Fruit fly (Drosophila melanogaster) whole organism, embryonic: ENCODE data around the gene Noc2.
A peak's percentile ranks its signal among the peaks of the same experiment; 100 is the strongest.

ENCODE experiments used
- ATbp ChIP-seq: fragments of 200-800 bp; sonication (Bioruptor generic); optimal IDR thresholded peaks from 2 replicates; lab custom pipeline; 2017; ENCODE audit warnings: missing biosample characterization, mild to moderate bottlenecking, missing genetic modification characterization, missing genetic modification reagents
- Abd-B ChIP-seq: fragments of 200-800 bp; sonication (Bioruptor generic); optimal IDR thresholded peaks from 2 replicates; lab custom pipeline; 2018; ENCODE audit warnings: missing biosample characterization, mild to moderate bottlenecking, missing genetic modification characterization, moderate library complexity
- Ada2b ChIP-seq: fragments of 200-800 bp; sonication (Bioruptor generic); IDR thresholded peaks from 2 replicates; pipeline ENCODE4 v1.3.6; 2022; ENCODE audit warnings: missing biosample characterization, missing genetic modification characterization
- Antp ChIP-seq: fragments of 200-800 bp; sonication (Bioruptor generic); optimal IDR thresholded peaks from 3 replicates; lab custom pipeline; 2016; ENCODE audit warnings: missing biosample characterization, missing genetic modification characterization
- B-H2 ChIP-seq: fragments of 200-800 bp; sonication (Bioruptor generic); optimal IDR thresholded peaks from 2 replicates; lab custom pipeline; 2018; ENCODE audit warnings: missing biosample characterization, mild to moderate bottlenecking, missing genetic modification characterization
- CG13123 ChIP-seq: fragments of 200-800 bp; sonication (Bioruptor generic); optimal IDR thresholded peaks from 2 replicates; lab custom pipeline; 2016; ENCODE audit warnings: missing biosample characterization, missing genetic modification characterization
- CG13287 ChIP-seq: fragments of 200-800 bp; sonication (Bioruptor generic); IDR thresholded peaks from 2 replicates; pipeline ENCODE4 v1.3.6; 2022; ENCODE audit warnings: missing biosample characterization, missing genetic modification characterization; ENCODE audit not compliant: partially characterized antibody
- CG15479 ChIP-seq: fragments of 200-800 bp; sonication (Bioruptor generic); optimal IDR thresholded peaks from 3 replicates; lab custom pipeline; 2019; ENCODE audit warnings: missing biosample characterization, mild to moderate bottlenecking, missing genetic modification characterization, moderate library complexity
- CG1602 ChIP-seq: fragments of 200-800 bp; sonication (Bioruptor generic); optimal IDR thresholded peaks from 3 replicates; lab custom pipeline; 2016; ENCODE audit warnings: missing biosample characterization, missing genetic modification characterization
- CG16779 ChIP-seq: fragments of 200-800 bp; sonication (Bioruptor generic); IDR thresholded peaks from 2 replicates; pipeline ENCODE4 v1.3.6; 2022; ENCODE audit warnings: missing biosample characterization, missing genetic modification characterization
- CG16863 ChIP-seq: fragments of 200-800 bp; sonication (Bioruptor generic); optimal IDR thresholded peaks from 3 replicates; lab custom pipeline; 2016; ENCODE audit warnings: missing biosample characterization, missing genetic modification characterization
- CG17328 ChIP-seq: fragments of 200-800 bp; sonication (Bioruptor generic); IDR thresholded peaks from 2 replicates; pipeline ENCODE4 v1.3.6; 2022; ENCODE audit warnings: missing biosample characterization, missing genetic modification characterization
- CG17802 ChIP-seq: fragments of 200-800 bp; sonication (Bioruptor generic); optimal IDR thresholded peaks from 2 replicates; lab custom pipeline; 2018; ENCODE audit warnings: missing biosample characterization, mild to moderate bottlenecking, missing genetic modification characterization, moderate library complexity
- CG17912 ChIP-seq: fragments of 200-800 bp; sonication (Bioruptor generic); optimal IDR thresholded peaks from 2 replicates; lab custom pipeline; 2018; ENCODE audit warnings: missing biosample characterization, mild to moderate bottlenecking, missing genetic modification characterization
- CG2889 ChIP-seq: fragments of 200-800 bp; sonication (Bioruptor generic); IDR thresholded peaks from 3 replicates; pipeline ENCODE4 v1.3.6; 2022; ENCODE audit warnings: missing biosample characterization, missing genetic modification characterization
- CG31365 ChIP-seq: fragments of 200-800 bp; sonication (Bioruptor generic); optimal IDR thresholded peaks from 2 replicates; lab custom pipeline; 2018; ENCODE audit warnings: missing biosample characterization, mild to moderate bottlenecking, missing genetic modification characterization
- CG31388 ChIP-seq: fragments of 200-800 bp; sonication (Bioruptor generic); optimal IDR thresholded peaks from 2 replicates; lab custom pipeline; 2016; ENCODE audit warnings: missing biosample characterization, missing genetic modification characterization
- CG33213 ChIP-seq: fragments of 200-800 bp; sonication (Bioruptor generic); optimal IDR thresholded peaks from 3 replicates; lab custom pipeline; 2016; ENCODE audit warnings: missing biosample characterization, missing genetic modification characterization
- CG4360 ChIP-seq: fragments of 200-800 bp; sonication (Bioruptor generic); IDR thresholded peaks from 2 replicates; pipeline ENCODE4 v1.3.6; 2022; ENCODE audit warnings: missing biosample characterization, missing genetic modification characterization
- CG5180 ChIP-seq: fragments of 200-800 bp; sonication (Bioruptor generic); optimal IDR thresholded peaks from 3 replicates; lab custom pipeline; 2017; ENCODE audit warnings: missing biosample characterization, missing genetic modification characterization, mild to moderate bottlenecking, moderate library complexity, missing genetic modification reagents
- CG6765 ChIP-seq: fragments of 200-800 bp; sonication (Bioruptor generic); optimal IDR thresholded peaks from 3 replicates; lab custom pipeline; 2017; ENCODE audit warnings: missing biosample characterization, mild to moderate bottlenecking, missing genetic modification characterization
- CG7357 ChIP-seq: fragments of 200-800 bp; sonication (Bioruptor generic); IDR thresholded peaks from 3 replicates; pipeline ENCODE4 v1.3.6; 2022; ENCODE audit warnings: missing biosample characterization, missing genetic modification characterization
- CG7963 ChIP-seq: fragments of 200-800 bp; sonication (Bioruptor generic); IDR thresholded peaks from 3 replicates; pipeline ENCODE4 v1.3.6; 2022; ENCODE audit warnings: missing biosample characterization, missing genetic modification characterization; ENCODE audit not compliant: partially characterized antibody
- CG9437 ChIP-seq: fragments of 200-800 bp; sonication (Bioruptor generic); optimal IDR thresholded peaks from 2 replicates; lab custom pipeline; 2018; ENCODE audit warnings: missing biosample characterization, mild to moderate bottlenecking, missing genetic modification characterization
- Camta ChIP-seq: fragments of 200-800 bp; sonication (Bioruptor generic); optimal IDR thresholded peaks from 2 replicates; lab custom pipeline; 2016; ENCODE audit warnings: missing biosample characterization, missing genetic modification characterization
- D19A ChIP-seq: fragments of 200-800 bp; optimal IDR thresholded peaks from 3 replicates; lab custom pipeline; 2019; ENCODE audit warnings: missing biosample characterization, mild to moderate bottlenecking, missing genetic modification characterization, moderate library complexity
- Dad ChIP-seq: fragments of 200-800 bp; sonication (Bioruptor generic); optimal IDR thresholded peaks from 3 replicates; lab custom pipeline; 2016; ENCODE audit warnings: missing biosample characterization, missing genetic modification characterization
- ERR ChIP-seq: fragments of 200-800 bp; sonication (Bioruptor generic); optimal IDR thresholded peaks from 2 replicates; lab custom pipeline; 2016; ENCODE audit warnings: missing biosample characterization, missing genetic modification characterization
- Eip74EF ChIP-seq, 2 experiments: fragments of 200-800 bp in 1 of 2; fragments of >200 bp in 1 of 2; sonication (Bioruptor generic) in 1 of 2; optimal IDR thresholded peaks; 2 replicates each; lab custom pipeline; 2017 to 2019; ENCODE audit warnings: missing biosample characterization in 2 of 2, missing genetic modification characterization in 2 of 2, mild to moderate bottlenecking in 1 of 2, moderate library complexity in 1 of 2
- GATAe ChIP-seq: fragments of 200-800 bp; sonication (Bioruptor generic); conservative IDR thresholded peaks from 2 replicates; pipeline ENCODE4 v1.3.6; 2022; ENCODE audit warnings: missing biosample characterization, missing genetic modification characterization
- HLH3B ChIP-seq: fragments of 200-800 bp; sonication (Bioruptor generic); IDR thresholded peaks from 2 replicates; pipeline ENCODE4 v1.3.6; 2022; ENCODE audit warnings: missing biosample characterization, missing genetic modification characterization
- Hmx ChIP-seq: fragments of 200-800 bp; sonication (Bioruptor generic); optimal IDR thresholded peaks from 2 replicates; lab custom pipeline; 2016; ENCODE audit warnings: missing biosample characterization, missing genetic modification characterization
- Hr3 ChIP-seq: fragments of 200-800 bp; sonication (Bioruptor generic); optimal IDR thresholded peaks from 3 replicates; lab custom pipeline; 2016; ENCODE audit warnings: missing biosample characterization, missing genetic modification characterization
- Lhr ChIP-seq: fragments of 200-800 bp; sonication (Bioruptor generic); optimal IDR thresholded peaks from 3 replicates; lab custom pipeline; 2017; ENCODE audit warnings: mild to moderate bottlenecking, missing biosample characterization, missing genetic modification reagents, missing genetic modification characterization
- NfI ChIP-seq: fragments of 200-800 bp; sonication (Bioruptor generic); optimal IDR thresholded peaks from 3 replicates; lab custom pipeline; 2018; ENCODE audit warnings: missing biosample characterization, mild to moderate bottlenecking, missing genetic modification characterization, moderate library complexity
- Rx ChIP-seq: fragments of 200-800 bp; sonication (Bioruptor generic); IDR thresholded peaks from 2 replicates; pipeline ENCODE4 v1.3.6; 2022; ENCODE audit warnings: missing biosample characterization, missing genetic modification characterization
- Sin3A ChIP-seq: fragments of >200 bp; optimal IDR thresholded peaks from 2 replicates; lab custom pipeline; 2018
- YL-1 ChIP-seq: fragments of 200-800 bp; sonication (Bioruptor generic); optimal IDR thresholded peaks from 3 replicates; lab custom pipeline; 2017; ENCODE audit warnings: missing biosample characterization, mild to moderate bottlenecking, missing genetic modification characterization
- ase ChIP-seq: fragments of 200-800 bp; sonication (Bioruptor generic); IDR thresholded peaks from 3 replicates; pipeline ENCODE4 v1.3.6; 2022; ENCODE audit warnings: missing biosample characterization, missing genetic modification characterization
- ash1 ChIP-seq: fragments of 200-800 bp; sonication (Bioruptor generic); optimal IDR thresholded peaks from 2 replicates; lab custom pipeline; 2018; ENCODE audit warnings: missing biosample characterization, mild to moderate bottlenecking, missing genetic modification characterization
- croc ChIP-seq: fragments of 200-800 bp; sonication (Bioruptor generic); conservative IDR thresholded peaks from 3 replicates; pipeline ENCODE4 v1.3.6; 2022; ENCODE audit warnings: missing biosample characterization, missing genetic modification characterization
- danr ChIP-seq: fragments of 200-800 bp; sonication (Bioruptor generic); IDR thresholded peaks from 2 replicates; pipeline ENCODE4 v1.3.6; 2022; ENCODE audit warnings: missing biosample characterization, missing genetic modification characterization
- emc ChIP-seq: fragments of 200-800 bp; sonication (Bioruptor generic); optimal IDR thresholded peaks from 2 replicates; lab custom pipeline; 2016; ENCODE audit warnings: missing biosample characterization, missing genetic modification characterization
- eyg ChIP-seq: fragments of 200-800 bp; sonication (Bioruptor generic); optimal IDR thresholded peaks from 3 replicates; lab custom pipeline; 2016; ENCODE audit warnings: missing biosample characterization, missing genetic modification characterization
- fd102C ChIP-seq: fragments of 200-800 bp; sonication (Bioruptor generic); optimal IDR thresholded peaks from 2 replicates; lab custom pipeline; 2018; ENCODE audit warnings: missing biosample characterization, mild to moderate bottlenecking, missing genetic modification characterization, moderate library complexity
- fru ChIP-seq: fragments of >200 bp; optimal IDR thresholded peaks from 2 replicates; lab custom pipeline; 2017
- gem ChIP-seq: fragments of 200-800 bp; sonication (Bioruptor generic); optimal IDR thresholded peaks from 2 replicates; lab custom pipeline; 2019; ENCODE audit warnings: missing biosample characterization, mild to moderate bottlenecking, missing genetic modification characterization, moderate library complexity
- jing ChIP-seq: fragments of 200-800 bp; sonication (Bioruptor generic); optimal IDR thresholded peaks from 2 replicates; lab custom pipeline; 2018; ENCODE audit warnings: missing biosample characterization, mild to moderate bottlenecking, missing genetic modification characterization
- kni ChIP-seq: fragments of 200-800 bp; sonication (Bioruptor generic); optimal IDR thresholded peaks from 3 replicates; lab custom pipeline; 2017; ENCODE audit warnings: mild to moderate bottlenecking, missing biosample characterization, missing genetic modification reagents, missing genetic modification characterization
- tgo ChIP-seq: fragments of 200-800 bp; sonication (Bioruptor generic); IDR thresholded peaks from 3 replicates; pipeline ENCODE4 v1.3.6; 2022; ENCODE audit warnings: missing biosample characterization, missing genetic modification characterization
- vfl ChIP-seq: fragments of 200-800 bp; sonication (Bioruptor generic); optimal IDR thresholded peaks from 2 replicates; lab custom pipeline; 2016; ENCODE audit warnings: missing biosample characterization, missing genetic modification characterization
- zfh1 ChIP-seq: fragments of 200-800 bp; sonication (Bioruptor generic); IDR thresholded peaks from 3 replicates; pipeline ENCODE4 v1.3.6; 2022; ENCODE audit warnings: missing biosample characterization, missing genetic modification characterization

Gene Noc2

dm6 chr2L:21149053-21149452 is 14.4 kb upstream of the Noc2 start (continued):
- TF ChIP-seq kni (GFP tag; lab: Kevin White, UChicago) (no peak), Rx (GFP tag; lab: Robert Waterston, UW) (no peak), Eip74EF (GFP tag; optimal IDR thresholded peaks at IDR 0.05; lab: Kevin White, UChicago) (peak in 1 of 2 experiments; percentile 48), CG1602 (GFP tag; lab: Kevin White, UChicago) (no peak), CG17802 (no peak), CG9437 (GFP tag; lab: Kevin White, UChicago) (peak; percentile 32), NfI (peak; percentile 33), CG33213 (GFP tag; lab: Kevin White, UChicago) (peak; percentile 54), CG13123 (GFP tag; lab: Kevin White, UChicago) (peak; percentile 9), CG6765 (GFP tag; lab: Kevin White, UChicago) (no peak), Antp (peak; percentile 14), Ada2b (GFP tag; lab: Robert Waterston, UW) (peak; percentile 55), Hr3 (GFP tag; lab: Kevin White, UChicago) (peak; percentile 41), HLH3B (GFP tag; lab: Robert Waterston, UW) (peak; percentile 66; the same call in 1 of the 2 replicates), CG5180 (GFP tag; lab: Kevin White, UChicago) (no peak), fru (no peak), jing (GFP tag; lab: Kevin White, UChicago) (no peak), D19A (tag; lab: Kevin White, UChicago) (peak; percentile 52), CG4360 (GFP tag; lab: Robert Waterston, UW) (no peak), Lhr (GFP tag; lab: Kevin White, UChicago) (peak; percentile 70), Abd-B (peak; percentile 13), fd102C (GFP tag; lab: Kevin White, UChicago) (no peak), gem (tag; lab: Kevin White, UChicago) (peak; percentile 75), GATAe (GFP tag; lab: Robert Waterston, UW) (peak; percentile 90), CG17912 (no peak), CG13287 (peak; percentile 86), Camta (GFP tag; lab: Kevin White, UChicago) (peak; percentile 16), zfh1 (GFP tag; lab: Robert Waterston, UW) (0 out of 3 replicates have a peak, but pooled peaks have one; percentile 43), CG16863 (GFP tag; lab: Kevin White, UChicago) (no peak), CG31388 (no peak), danr (GFP tag; lab: Robert Waterston, UW) (no peak), YL-1 (GFP tag; lab: Kevin White, UChicago) (no peak), eyg (GFP tag; lab: Kevin White, UChicago) (no peak), CG7963 (GFP tag; lab: Robert Waterston, UW) (peak; percentile 39; the same call in 1 of the 3 replicates), CG7357 (no peak), CG15479 (GFP tag; lab: Kevin White, UChicago) (no peak), CG17328 (GFP tag; lab: Robert Waterston, UW) (peak; percentile 66), Hmx (GFP tag; lab: Kevin White, UChicago) (no peak), emc (GFP tag; lab: Kevin White, UChicago) (no peak), vfl (GFP tag; lab: Kevin White, UChicago) (no peak), ase (peak; percentile 44; the same call in 1 of the 3 replicates), tgo (GFP tag; lab: Robert Waterston, UW) (peak; percentile 42; the same call in 1 of the 3 replicates), B-H2 (peak; percentile 11), CG2889 (GFP tag; lab: Robert Waterston, UW) (no peak), Sin3A (lab: Kevin White, UChicago) (no peak), ash1 (GFP tag; lab: Kevin White, UChicago) (no peak), CG31365 (no peak), ATbp (GFP tag; lab: Kevin White, UChicago) (peak; percentile 20), Dad (GFP tag; lab: Kevin White, UChicago) (no peak), croc (no peak), ERR (GFP tag; lab: Kevin White, UChicago) (no peak), CG16779 (GFP tag; lab: Robert Waterston, UW) (no peak)
